Fruit fly (Drosophila melanogaster) whole organism, embryonic: ENCODE results near the gene CG8892.

Experiments
- ATbp ChIP-seq: fragments of 200-800 bp; sonication (Bioruptor generic); optimal IDR thresholded peaks from 2 replicates; lab custom pipeline; 2017; ENCODE audit warnings: missing biosample characterization, mild to moderate bottlenecking, missing genetic modification characterization, missing genetic modification reagents
- Adf1 ChIP-seq: fragments of 200-800 bp; sonication (Bioruptor generic); IDR thresholded peaks from 2 replicates; pipeline ENCODE4 v1.3.6; 2022; ENCODE audit warnings: missing biosample characterization, missing genetic modification characterization
- B-H1 ChIP-seq: fragments of 200-800 bp; sonication (Bioruptor generic); IDR thresholded peaks from 3 replicates; pipeline ENCODE4 v1.3.6; 2022; ENCODE audit warnings: missing biosample characterization, missing genetic modification characterization
- Bgb ChIP-seq: fragments of 200-800 bp; sonication (Bioruptor generic); IDR thresholded peaks from 2 replicates; pipeline ENCODE4 v1.3.6; 2022; ENCODE audit warnings: missing biosample characterization, missing genetic modification characterization; ENCODE audit not compliant: partially characterized antibody
- CG10274 ChIP-seq: fragments of 200-800 bp; sonication (Bioruptor generic); optimal IDR thresholded peaks from 3 replicates; lab custom pipeline; 2017; ENCODE audit warnings: missing biosample characterization, mild to moderate bottlenecking, missing genetic modification characterization
- CG10543 ChIP-seq: fragments of 200-800 bp; sonication (Bioruptor generic); optimal IDR thresholded peaks from 3 replicates; lab custom pipeline; 2017; ENCODE audit warnings: missing biosample characterization, mild to moderate bottlenecking, missing genetic modification characterization, moderate library complexity
- CG11398 ChIP-seq: fragments of 200-800 bp; sonication (Bioruptor generic); optimal IDR thresholded peaks from 2 replicates; lab custom pipeline; 2016; ENCODE audit warnings: missing biosample characterization, missing genetic modification characterization
- CG11696 ChIP-seq: fragments of 200-800 bp; sonication (Bioruptor generic); IDR thresholded peaks from 2 replicates; pipeline ENCODE4 v1.3.6; 2022; ENCODE audit warnings: missing biosample characterization, missing genetic modification characterization
- CG12236 ChIP-seq: fragments of 200-800 bp; sonication (Bioruptor generic); optimal IDR thresholded peaks from 2 replicates; lab custom pipeline; 2016; ENCODE audit warnings: missing biosample characterization, missing genetic modification characterization
- CG12391 ChIP-seq: fragments of 200-800 bp; sonication (Bioruptor generic); optimal IDR thresholded peaks from 3 replicates; lab custom pipeline; 2018; ENCODE audit warnings: missing biosample characterization, mild to moderate bottlenecking, missing genetic modification characterization, moderate library complexity
- CG13123 ChIP-seq: fragments of 200-800 bp; sonication (Bioruptor generic); optimal IDR thresholded peaks from 2 replicates; lab custom pipeline; 2016; ENCODE audit warnings: missing biosample characterization, missing genetic modification characterization
- CG13424 ChIP-seq: fragments of 200-800 bp; sonication (Bioruptor generic); optimal IDR thresholded peaks from 2 replicates; lab custom pipeline; 2019; ENCODE audit warnings: missing biosample characterization, mild to moderate bottlenecking, missing genetic modification characterization, moderate library complexity
- CG13775 ChIP-seq: fragments of 200-800 bp; sonication (Bioruptor generic); optimal IDR thresholded peaks from 3 replicates; lab custom pipeline; 2017; ENCODE audit warnings: missing biosample characterization, mild to moderate bottlenecking, missing genetic modification characterization
- CG14965 ChIP-seq: fragments of 200-800 bp; sonication (Bioruptor generic); optimal IDR thresholded peaks from 2 replicates; lab custom pipeline; 2016; ENCODE audit warnings: missing biosample characterization, missing genetic modification characterization, borderline replicate concordance
- CG15601 ChIP-seq: fragments of 200-800 bp; sonication (Bioruptor generic); optimal IDR thresholded peaks from 3 replicates; lab custom pipeline; 2019; ENCODE audit warnings: missing biosample characterization, mild to moderate bottlenecking, missing genetic modification characterization, moderate library complexity
- CG17359 ChIP-seq: fragments of 200-800 bp; sonication (Bioruptor generic); optimal IDR thresholded peaks from 3 replicates; lab custom pipeline; 2018; ENCODE audit warnings: missing biosample characterization, mild to moderate bottlenecking, missing genetic modification characterization, moderate library complexity
- CG17829 ChIP-seq: fragments of 200-800 bp; optimal IDR thresholded peaks from 2 replicates; lab custom pipeline; 2019; ENCODE audit warnings: missing biosample characterization, mild to moderate bottlenecking, missing genetic modification characterization, moderate library complexity
- CG1792 ChIP-seq: fragments of 200-800 bp; sonication (Bioruptor generic); optimal IDR thresholded peaks from 2 replicates; lab custom pipeline; 2016; ENCODE audit warnings: missing biosample characterization, missing genetic modification characterization
- CG2678 ChIP-seq: fragments of 200-800 bp; sonication (Bioruptor generic); optimal IDR thresholded peaks from 3 replicates; lab custom pipeline; 2019; ENCODE audit warnings: missing biosample characterization, mild to moderate bottlenecking, missing genetic modification characterization, moderate library complexity
- CG32767 ChIP-seq: fragments of 200-800 bp; sonication (Bioruptor generic); IDR thresholded peaks from 2 replicates; pipeline ENCODE4 v1.3.6; 2022; ENCODE audit warnings: missing biosample characterization, missing genetic modification characterization
- CG3726 ChIP-seq: fragments of 200-800 bp; sonication (Bioruptor generic); IDR thresholded peaks from 3 replicates; pipeline ENCODE4, ENCODE4 v1.3.6; 2022; ENCODE audit warnings: missing biosample characterization, missing genetic modification characterization
- CG42726 ChIP-seq: fragments of 200-800 bp; sonication (Bioruptor generic); IDR thresholded peaks from 2 replicates; pipeline ENCODE4 v1.3.6; 2022; ENCODE audit warnings: missing biosample characterization, missing genetic modification characterization; ENCODE audit not compliant: partially characterized antibody
- CG4730 ChIP-seq: fragments of 200-800 bp; sonication (Bioruptor generic); IDR thresholded peaks from 2 replicates; pipeline ENCODE4 v1.3.6; 2022; ENCODE audit warnings: missing biosample characterization, missing genetic modification characterization
- CG6272 ChIP-seq: fragments of 200-800 bp; sonication (Bioruptor generic); IDR thresholded peaks from 2 replicates; pipeline ENCODE4 v1.3.6; 2022; ENCODE audit warnings: missing biosample characterization, missing genetic modification characterization
- CG8924 ChIP-seq: fragments of 200-800 bp; optimal IDR thresholded peaks from 3 replicates; lab custom pipeline; 2019; ENCODE audit warnings: missing biosample characterization, mild to moderate bottlenecking, missing genetic modification characterization, moderate library complexity
- CG8944 ChIP-seq: fragments of 200-800 bp; sonication (Bioruptor generic); optimal IDR thresholded peaks from 3 replicates; lab custom pipeline; 2016; ENCODE audit warnings: missing biosample characterization, missing genetic modification characterization
- CG9609 ChIP-seq: fragments of 200-800 bp; sonication (Bioruptor generic); optimal IDR thresholded peaks from 3 replicates; lab custom pipeline; 2016; ENCODE audit warnings: missing biosample characterization, missing genetic modification characterization
- CG9876 ChIP-seq: fragments of 200-800 bp; sonication (Bioruptor generic); optimal IDR thresholded peaks from 2 replicates; lab custom pipeline; 2016; ENCODE audit warnings: missing biosample characterization, missing genetic modification characterization
- CHES-1-like ChIP-seq: fragments of 200-800 bp; sonication (Bioruptor generic); optimal IDR thresholded peaks from 2 replicates; lab custom pipeline; 2016; ENCODE audit warnings: missing biosample characterization, missing genetic modification characterization
- Gsc ChIP-seq: fragments of 200-800 bp; sonication (Bioruptor generic); IDR thresholded peaks from 2 replicates; pipeline ENCODE4 v1.3.6; 2022; ENCODE audit warnings: missing biosample characterization, missing genetic modification characterization
- Hmx ChIP-seq: fragments of 200-800 bp; sonication (Bioruptor generic); optimal IDR thresholded peaks from 2 replicates; lab custom pipeline; 2016; ENCODE audit warnings: missing biosample characterization, missing genetic modification characterization
- MESR4 ChIP-seq: fragments of 200-800 bp; sonication (Bioruptor generic); optimal IDR thresholded peaks from 2 replicates; lab custom pipeline; 2018; ENCODE audit warnings: missing biosample characterization, mild to moderate bottlenecking, missing genetic modification characterization, moderate library complexity
- Mrtf ChIP-seq: fragments of 200-800 bp; sonication (Bioruptor generic); IDR thresholded peaks from 3 replicates; pipeline ENCODE4 v1.3.6; 2022; ENCODE audit warnings: missing biosample characterization, missing genetic modification characterization
- TFAM ChIP-seq: fragments of 200-800 bp; sonication (Bioruptor generic); optimal IDR thresholded peaks from 2 replicates; lab custom pipeline; 2017; ENCODE audit warnings: missing biosample characterization, missing genetic modification characterization, inconsistent platforms
- Xbp1 ChIP-seq: fragments of 200-800 bp; sonication (Bioruptor generic); optimal IDR thresholded peaks from 3 replicates; lab custom pipeline; 2016; ENCODE audit warnings: missing biosample characterization, mild to moderate bottlenecking, missing genetic modification characterization
- aop ChIP-seq: fragments of 200-800 bp; sonication (Bioruptor generic); IDR thresholded peaks from 2 replicates; pipeline ENCODE4 v1.3.6; 2022; ENCODE audit warnings: missing biosample characterization, missing genetic modification characterization
- ara ChIP-seq: fragments of 200-800 bp; sonication (Bioruptor generic); IDR thresholded peaks from 2 replicates; pipeline ENCODE4 v1.3.6; 2022; ENCODE audit warnings: missing biosample characterization, missing genetic modification characterization
- crc ChIP-seq: fragments of 200-800 bp; sonication (Bioruptor generic); optimal IDR thresholded peaks from 2 replicates; lab custom pipeline; 2016; ENCODE audit warnings: missing biosample characterization, missing genetic modification characterization
- crp ChIP-seq, 2 experiments: fragments of 200-800 bp; sonication (Bioruptor generic); optimal IDR thresholded peaks; 2 replicates in 1 of 2; 3 replicates in 1 of 2; lab custom pipeline; 2017; ENCODE audit warnings: missing biosample characterization in 2 of 2, missing genetic modification characterization in 2 of 2, mild to moderate bottlenecking in 1 of 2, moderate library complexity in 1 of 2
- danr ChIP-seq: fragments of 200-800 bp; sonication (Bioruptor generic); IDR thresholded peaks from 2 replicates; pipeline ENCODE4 v1.3.6; 2022; ENCODE audit warnings: missing biosample characterization, missing genetic modification characterization
- dmrt11E ChIP-seq: fragments of 200-800 bp; sonication (Bioruptor generic); optimal IDR thresholded peaks from 3 replicates; lab custom pipeline; 2018; ENCODE audit warnings: missing biosample characterization, mild to moderate bottlenecking, missing genetic modification characterization, moderate library complexity
- emc ChIP-seq: fragments of 200-800 bp; sonication (Bioruptor generic); optimal IDR thresholded peaks from 2 replicates; lab custom pipeline; 2016; ENCODE audit warnings: missing biosample characterization, missing genetic modification characterization
- ems ChIP-seq: fragments of 200-800 bp; sonication (Bioruptor generic); optimal IDR thresholded peaks from 3 replicates; lab custom pipeline; 2016; ENCODE audit warnings: missing biosample characterization, missing genetic modification characterization
- eve ChIP-seq, 2 experiments: fragments of >200 bp; optimal IDR thresholded peaks; 2 replicates each; lab custom pipeline; 2017; ENCODE audit warnings: missing biosample characterization in 2 of 2, missing genetic modification characterization in 2 of 2
- gt ChIP-seq: fragments of 200-800 bp; sonication (Bioruptor generic); IDR thresholded peaks from 2 replicates; pipeline ENCODE4 v1.3.6; 2022; ENCODE audit warnings: missing biosample characterization, missing genetic modification characterization
- pfk ChIP-seq: fragments of 200-800 bp; sonication (Bioruptor generic); optimal IDR thresholded peaks from 2 replicates; lab custom pipeline; 2018; ENCODE audit warnings: missing biosample characterization, mild to moderate bottlenecking, missing genetic modification characterization, moderate library complexity
- pros ChIP-seq: fragments of 200-800 bp; sonication (Bioruptor generic); optimal IDR thresholded peaks from 3 replicates; lab custom pipeline; 2019; ENCODE audit warnings: missing biosample characterization, mild to moderate bottlenecking, missing genetic modification characterization, moderate library complexity
- ro ChIP-seq: fragments of 200-800 bp; sonication (Bioruptor generic); IDR thresholded peaks from 2 replicates; pipeline ENCODE4 v1.3.6; 2022; ENCODE audit warnings: missing biosample characterization, missing genetic modification characterization
- sens-2 ChIP-seq: fragments of 200-800 bp; sonication (Bioruptor generic); IDR thresholded peaks from 2 replicates; pipeline ENCODE4 v1.3.6; 2022; ENCODE audit warnings: missing biosample characterization, missing genetic modification characterization
- stc ChIP-seq: fragments of 200-800 bp; sonication (Bioruptor generic); IDR thresholded peaks from 2 replicates; pipeline ENCODE4 v1.3.6; 2022; ENCODE audit warnings: missing biosample characterization, missing genetic modification characterization
- trh ChIP-seq: fragments of 200-800 bp; sonication (Bioruptor generic); optimal IDR thresholded peaks from 2 replicates; lab custom pipeline; 2016; ENCODE audit warnings: missing biosample characterization, missing genetic modification characterization

CG8892 gene

DNA sequence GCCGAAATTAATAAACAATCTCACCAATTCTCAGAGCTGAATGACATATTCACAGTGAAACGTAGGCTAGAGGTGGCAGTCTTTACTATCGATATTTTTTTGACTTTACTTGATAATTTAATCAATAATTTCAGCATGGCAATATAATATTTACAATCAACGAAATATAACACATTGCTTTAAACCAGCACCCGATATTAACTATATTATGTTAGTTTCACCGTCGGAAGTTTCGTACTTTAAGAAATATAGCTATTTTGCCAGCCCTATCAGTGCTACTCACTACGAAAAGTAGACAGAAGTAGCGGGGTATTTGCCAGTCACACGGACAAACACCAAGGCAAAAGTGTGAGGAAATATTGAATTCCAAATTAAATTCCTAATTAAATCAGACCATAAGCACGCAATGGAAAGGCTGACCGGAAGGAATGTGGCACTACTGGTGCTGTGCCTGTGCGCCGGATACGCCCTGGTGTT is 29.4 kb upstream of the CG8892 start, which contains the start of the genes CG31917, Tfb5 and SelT (continued):
- TF ChIP-seq pfk (GFP tag; lab: Kevin White, UChicago) (no peak), CG13775 (GFP tag; lab: Kevin White, UChicago) (peak; percentile 70), dmrt11E (tag; lab: Kevin White, UChicago) (peak; percentile 52), CG17829 (tag; lab: Kevin White, UChicago) (peak; percentile 63), Adf1 (GFP tag; lab: Robert Waterston, UW) (0 out of 2 replicates have a peak, but pooled peaks have one; percentile 31), CG12391 (tag; lab: Kevin White, UChicago) (peak; percentile 82), Xbp1 (peak; percentile 65), CG15601 (tag; lab: Kevin White, UChicago) (peak; percentile 58), CG4730 (GFP tag; lab: Robert Waterston, UW) (no peak), CG42726 (no peak; the same call in 1 of the 2 replicates), emc (GFP tag; lab: Kevin White, UChicago) (no peak), ems (peak; percentile 8), CG3726 (GFP tag; lab: Robert Waterston, UW) (no peak), CG10543 (GFP tag; lab: Kevin White, UChicago) (peak; percentile 29), eve (GFP tag; optimal IDR thresholded peaks at IDR 0.05; lab: Kevin White, UChicago) (no peak), CHES-1-like (GFP tag; lab: Kevin White, UChicago) (peak; percentile 71), stc (GFP tag; lab: Robert Waterston, UW) (no peak), aop (GFP tag; lab: Robert Waterston, UW) (no peak), Hmx (GFP tag; lab: Kevin White, UChicago) (no peak), CG6272 (no peak), CG9609 (GFP tag; lab: Kevin White, UChicago) (peak; percentile 50), CG2678 (no peak), CG8924 (tag; lab: Kevin White, UChicago) (peak; percentile 62), crp (GFP tag; optimal IDR thresholded peaks at IDR 0.05; lab: Kevin White, UChicago) (no peak), Bgb (peak; percentile 75), MESR4 (peak; percentile 65), ara (GFP tag; lab: Robert Waterston, UW) (no peak), ro (GFP tag; lab: Robert Waterston, UW) (no peak), CG13123 (GFP tag; lab: Kevin White, UChicago) (no peak), CG17359 (tag; lab: Kevin White, UChicago) (no peak), CG13424 (tag; lab: Kevin White, UChicago) (peak; percentile 70), CG11696 (GFP tag; lab: Robert Waterston, UW) (no peak), CG32767 (GFP tag; lab: Robert Waterston, UW) (no peak), pros (GFP tag; lab: Kevin White, UChicago) (no peak), Mrtf (GFP tag; lab: Robert Waterston, UW) (no peak), gt (GFP tag; lab: Robert Waterston, UW) (no peak), crc (no peak), sens-2 (no peak), CG14965 (GFP tag; lab: Kevin White, UChicago) (no peak), CG12236 (GFP tag; lab: Kevin White, UChicago) (no peak), TFAM (no peak), ATbp (GFP tag; lab: Kevin White, UChicago) (no peak), CG1792 (GFP tag; lab: Kevin White, UChicago) (peak; percentile 37), CG11398 (no peak), CG9876 (GFP tag; lab: Kevin White, UChicago) (peak; percentile 21), CG8944 (GFP tag; lab: Kevin White, UChicago) (peak; percentile 36), trh (GFP tag; lab: Kevin White, UChicago) (no peak), CG10274 (GFP tag; lab: Kevin White, UChicago) (no peak), danr (GFP tag; lab: Robert Waterston, UW) (peak; percentile 34; the same call in 1 of the 2 replicates), B-H1 (no peak), Gsc (no peak)
